Fruit fly (Drosophila melanogaster) whole organism, pupa: Measurements from ENCODE around the gene CG4382.

Experiments used
- CG4496 ChIP-seq: fragments of 200-800 bp; sonication (Bioruptor generic); IDR thresholded peaks from 3 replicates; pipeline ENCODE4 v1.3.6; 2022; ENCODE audit warnings: missing biosample characterization, missing genetic modification characterization
- EcR ChIP-seq: fragments of 200-800 bp; sonication (Bioruptor generic); optimal IDR thresholded peaks from 3 replicates; lab custom pipeline; 2019; ENCODE audit warnings: missing biosample characterization, missing genetic modification characterization, mild to moderate bottlenecking, moderate library complexity, missing genetic modification reagents
- Pif1B ChIP-seq: fragments of 200-800 bp; sonication (Bioruptor generic); optimal IDR thresholded peaks from 3 replicates; lab custom pipeline; 2016; ENCODE audit warnings: missing biosample characterization, missing genetic modification characterization
- rn ChIP-seq: fragments of 200-800 bp; sonication (Bioruptor generic); IDR thresholded peaks from 2 replicates; pipeline ENCODE4 v1.3.6; 2022; ENCODE audit warnings: missing biosample characterization, missing genetic modification characterization

- TF ChIP-seq CG4496 (GFP tag; lab: Robert Waterston, UW): no peak
- TF ChIP-seq Pif1B: no peak
- TF ChIP-seq rn: no peak
- no peak for TF ChIP-seq EcR
Measured at dm6 chr2L:9557858-9558257, 42.8 kb downstream of the CG4382 start.
